Worm (Caenorhabditis elegans): ENCODE data around the gene hsp-60.

- TF ChIP-seq ama-1 (optimal IDR thresholded peaks at IDR 0.05) = no peak
- TF ChIP-seq ceh-36 (tag; optimal IDR thresholded peaks at IDR 0.05) = no peak
- no peak for TF ChIP-seq hmbx-1 (tag; optimal IDR thresholded peaks at IDR 0.05)
- no peak for TF ChIP-seq hnd-1 (tag; optimal IDR thresholded peaks at IDR 0.05)
- TF ChIP-seq scrt-1 (GFP tag; IDR thresholded peaks at IDR 0.05) = no peak
- no peak for TF ChIP-seq ets-7 (tag; optimal IDR thresholded peaks at IDR 0.05)
- TF ChIP-seq tbx-11 (GFP tag; IDR thresholded peaks at IDR 0.05) = no peak
- no peak for TF ChIP-seq sea-1 (GFP tag; conservative IDR thresholded peaks at IDR 0.05)
- TF ChIP-seq F13C5.2 (tag; optimal IDR thresholded peaks at IDR 0.05) = no peak
- TF ChIP-seq flt-1 (GFP tag; IDR thresholded peaks at IDR 0.05) = no peak
- no peak for TF ChIP-seq ceh-13 (GFP tag; optimal IDR thresholded peaks at IDR 0.05)
- TF ChIP-seq hmg-4 (GFP tag; optimal IDR thresholded peaks at IDR 0.05) = no peak
Observed at ce11 chrIII:1661031-1661430, 41.5 kb downstream of the hsp-60 start.

All from whole organism, early embryonic.